Worm (Caenorhabditis elegans) whole organism, L1 larva: ENCODE results near the gene F11A10.5.

ENCODE experiments used
- F16B12.6 ChIP-seq: fragments of 150-350 bp; optimal IDR thresholded peaks from 2 replicates; lab custom pipeline; 2014; ENCODE audit warnings: missing biosample characterization, missing genetic modification characterization
- fkh-10 ChIP-seq: sonication (generic microtip); optimal IDR thresholded peaks from 2 replicates; lab custom pipeline; 2017; ENCODE audit warnings: missing biosample characterization, missing genetic modification reagents, missing genetic modification characterization
- mab-9 ChIP-seq: fragments of 200-800 bp; sonication (Bioruptor generic); IDR thresholded peaks from 2 replicates; pipeline ENCODE4 v1.3.6; 2022; ENCODE audit warnings: missing genetic modification reagents, missing genetic modification characterization, missing compliant biosample characterization
- nhr-28 ChIP-seq: fragments of 150-350 bp; optimal IDR thresholded peaks from 2 replicates; lab custom pipeline; 2014; ENCODE audit warnings: missing biosample characterization, missing genetic modification characterization
- snu-23 ChIP-seq: sonication (generic microtip); optimal IDR thresholded peaks from 2 replicates; lab custom pipeline; 2016; ENCODE audit warnings: missing genetic modification characterization, missing compliant biosample characterization
- sptf-1 ChIP-seq: fragments of 150-350 bp; optimal IDR thresholded peaks from 2 replicates; lab custom pipeline; 2014; ENCODE audit warnings: missing biosample characterization, missing genetic modification characterization
- unc-30 ChIP-seq: sonication (generic microtip); optimal IDR thresholded peaks from 2 replicates; lab custom pipeline; 2017; ENCODE audit warnings: missing biosample characterization, missing genetic modification characterization
- unc-62 ChIP-seq: fragments of 150-350 bp; optimal IDR thresholded peaks from 2 replicates; lab custom pipeline; 2014; ENCODE audit warnings: missing biosample characterization, missing genetic modification reagents, missing genetic modification characterization
- unc-86 ChIP-seq: sonication (generic microtip); optimal IDR thresholded peaks from 2 replicates; lab custom pipeline; 2016; ENCODE audit warnings: missing genetic modification characterization, missing compliant biosample characterization
- ztf-11 ChIP-seq, 2 experiments: sonication (generic microtip); optimal IDR thresholded peaks; 2 replicates each; lab custom pipeline; 2016 to 2017; ENCODE audit warnings: missing genetic modification characterization in 2 of 2, missing biosample characterization in 1 of 2, missing compliant biosample characterization in 1 of 2

DNA sequence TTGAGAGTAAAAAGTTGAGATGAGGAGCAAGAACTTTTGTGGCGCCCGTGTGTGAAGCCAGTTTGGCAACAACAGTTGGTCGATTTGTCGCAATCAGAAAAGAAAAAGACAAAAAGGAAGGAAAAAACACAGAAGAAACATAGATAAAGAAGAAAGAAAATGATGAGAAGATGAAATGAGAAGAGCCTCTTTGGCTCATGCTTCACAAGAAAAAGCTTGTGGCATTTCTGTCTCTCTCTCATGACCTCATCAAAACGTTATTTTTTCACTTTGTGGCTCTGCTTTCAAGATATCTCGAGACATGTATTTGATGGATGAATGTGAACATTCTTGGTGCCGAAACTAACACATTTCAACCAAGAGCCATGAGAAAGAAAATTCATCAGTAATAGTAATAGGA lies 19.1 kb downstream of the F11A10.5 start:
- TF ChIP-seq unc-62 (GFP tag; lab: Kevin White, UChicago): no peak
- TF ChIP-seq nhr-28 (tag; lab: Kevin White, UChicago): no peak
- no peak for TF ChIP-seq unc-30 (tag; lab: Kevin White, UChicago)
- peak; percentile 47 for TF ChIP-seq snu-23
- TF ChIP-seq sptf-1 (tag; lab: Kevin White, UChicago): no peak
- TF ChIP-seq unc-86 (tag; lab: Kevin White, UChicago): no peak
- no peak for TF ChIP-seq fkh-10 (GFP tag; lab: Kevin White, UChicago)
- TF ChIP-seq ztf-11 (tag; optimal IDR thresholded peaks at IDR 0.05; lab: Kevin White, UChicago): no peak
- TF ChIP-seq mab-9 (GFP tag; lab: Robert Waterston, UW): no peak
- TF ChIP-seq F16B12.6 (tag; lab: Kevin White, UChicago): no peak
